Worm (Caenorhabditis elegans): ENCODE measurements around the gene R06B9.5.

DNA sequence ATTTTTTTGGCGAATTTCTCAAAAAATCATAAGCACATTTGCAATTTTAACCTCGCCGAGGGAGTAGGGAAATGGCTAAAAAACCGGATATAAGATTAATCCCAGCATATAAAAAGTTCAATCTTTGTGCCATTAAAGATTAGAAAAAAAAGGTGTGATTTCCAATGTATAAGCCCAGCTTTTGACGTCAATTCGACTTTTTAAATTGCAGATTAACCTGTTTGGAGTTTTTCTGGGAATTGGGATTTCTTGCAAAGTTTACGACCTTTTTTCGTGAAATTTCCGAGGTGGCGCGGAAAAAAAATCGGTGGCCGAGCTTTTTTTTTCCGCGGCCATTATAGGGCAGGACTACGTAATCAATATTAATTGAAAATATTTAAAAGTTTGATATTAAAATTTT lies 38.4 kb upstream of the R06B9.5 start:
- TF ChIP-seq him-1 (tag; optimal IDR thresholded peaks at IDR 0.05) (no peak), dao-5 (tag; optimal IDR thresholded peaks at IDR 0.05) (no peak), W03F9.2 (tag; optimal IDR thresholded peaks at IDR 0.05) (no peak)

Data from whole organism, L4/young adult.